Fruit fly (Drosophila melanogaster) whole organism, embryonic: Measurements from ENCODE around the gene CG10993.

Experiments
- CG13287 ChIP-seq: fragments of 200-800 bp; sonication (Bioruptor generic); IDR thresholded peaks from 2 replicates; pipeline ENCODE4 v1.3.6; 2022; ENCODE audit warnings: missing biosample characterization, missing genetic modification characterization; ENCODE audit not compliant: partially characterized antibody
- CG1603 ChIP-seq: fragments of 200-800 bp; sonication (Bioruptor generic); optimal IDR thresholded peaks from 2 replicates; lab custom pipeline; 2019; ENCODE audit warnings: missing biosample characterization, mild to moderate bottlenecking, missing genetic modification characterization, moderate library complexity
- CG9932 ChIP-seq: fragments of 200-800 bp; sonication (Bioruptor generic); IDR thresholded peaks from 2 replicates; pipeline ENCODE4 v1.3.6; 2022; ENCODE audit warnings: missing biosample characterization, missing genetic modification characterization
- Dbx ChIP-seq: fragments of 200-800 bp; sonication (Bioruptor generic); IDR thresholded peaks from 3 replicates; pipeline ENCODE4 v1.3.6; 2022; ENCODE audit warnings: missing biosample characterization, missing genetic modification characterization
- Dek ChIP-seq: fragments of 200-800 bp; sonication (Bioruptor generic); optimal IDR thresholded peaks from 3 replicates; lab custom pipeline; 2019; ENCODE audit warnings: missing biosample characterization, mild to moderate bottlenecking, missing genetic modification characterization, moderate library complexity
- Ptx1 ChIP-seq: fragments of 200-800 bp; sonication (Bioruptor generic); IDR thresholded peaks from 2 replicates; pipeline ENCODE4 v1.3.6; 2022; ENCODE audit warnings: missing biosample characterization, missing genetic modification characterization
- corto ChIP-seq: fragments of 200-800 bp; sonication (Bioruptor generic); optimal IDR thresholded peaks from 2 replicates; lab custom pipeline; 2016; ENCODE audit warnings: missing biosample characterization, mild to moderate bottlenecking, missing genetic modification characterization, moderate library complexity
- lbe ChIP-seq: fragments of 200-800 bp; sonication (Bioruptor generic); optimal IDR thresholded peaks from 2 replicates; lab custom pipeline; 2016; ENCODE audit warnings: missing biosample characterization, mild to moderate bottlenecking, missing genetic modification characterization
- odd ChIP-seq: fragments of 200-800 bp; sonication (Bioruptor generic); optimal IDR thresholded peaks from 2 replicates; lab custom pipeline; 2017; ENCODE audit warnings: missing biosample characterization, mild to moderate bottlenecking, missing genetic modification characterization

dm6 chrX:13766495-13766894 is 24.4 kb downstream of the CG10993 start:
- TF ChIP-seq odd (GFP tag; lab: Kevin White, UChicago) (no peak), Ptx1 (no peak), Dbx (GFP tag; lab: Robert Waterston, UW) (no peak), corto (no peak), Dek (no peak), CG9932 (no peak), lbe (GFP tag; lab: Kevin White, UChicago) (no peak), CG13287 (no peak), CG1603 (tag; lab: Kevin White, UChicago) (no peak)
